Fruit fly (Drosophila melanogaster): ENCODE measurements around the gene Fer2LCH.

- TF ChIP-seq psq (optimal IDR thresholded peaks at IDR 0.05) (no peak), insv (optimal IDR thresholded peaks at IDR 0.05) (no peak), Myc (optimal IDR thresholded peaks at IDR 0.05) (no peak), ttk (optimal IDR thresholded peaks at IDR 0.05) (no peak), Sin3A (optimal IDR thresholded peaks at IDR 0.05) (no peak)
Observed at dm6 chr3R:30354729-30355128, 32.9 kb upstream of the Fer2LCH start.

All from Kc167 (cell line).